Worm (Caenorhabditis elegans): Measurements from ENCODE around the gene F38H4.3.

DNA sequence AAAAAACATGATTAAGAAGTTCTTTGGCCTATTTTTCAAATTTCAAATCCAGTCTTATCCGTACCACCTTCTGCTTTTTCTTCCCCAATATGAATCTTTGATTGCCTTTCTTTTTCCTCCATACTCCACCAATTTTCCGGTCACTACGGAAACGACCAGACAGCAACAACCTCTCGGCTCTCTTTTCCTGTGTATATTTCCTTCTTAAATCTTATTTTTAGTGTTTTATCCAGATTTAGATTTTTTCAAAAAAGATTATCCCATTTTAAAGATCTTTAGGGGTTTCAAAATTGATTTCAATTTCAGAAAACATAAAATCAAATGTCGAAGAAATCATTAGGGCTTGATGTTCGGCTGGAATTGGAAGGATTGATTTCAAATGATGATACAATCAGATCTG, 22.0 kb downstream of the F38H4.3 start, which contains the start of gene trpa-1:
- no peak for TF ChIP-seq W03F9.2 (tag; optimal IDR thresholded peaks at IDR 0.05)
- TF ChIP-seq him-1 (tag; optimal IDR thresholded peaks at IDR 0.05) = no peak
